Fruit fly (Drosophila melanogaster): ENCODE measurements around the gene CG11878.

CG11878 gene

dm6 chr3R:25249145-25250141 lies 24.2 kb upstream of the CG11878 start, which contains the start of gene Nup358 (continued):
- no peak for TF ChIP-seq lov (optimal IDR thresholded peaks at IDR 0.05)
- no peak for TF ChIP-seq lov (GFP tag; IDR thresholded peaks at IDR 0.05)
- TF ChIP-seq shn (GFP tag; optimal IDR thresholded peaks at IDR 0.05) = no peak
- TF ChIP-seq amos (GFP tag; IDR thresholded peaks at IDR 0.05; ENCODE audit: partially characterized antibody) = peak; percentile 99
- TF ChIP-seq Atf6 (GFP tag; IDR thresholded peaks at IDR 0.05) = no peak
- peak; percentile 25 for TF ChIP-seq CG18262 (tag; optimal IDR thresholded peaks at IDR 0.05)
- TF ChIP-seq CG7271 (tag; optimal IDR thresholded peaks at IDR 0.05) = no peak
- TF ChIP-seq Sox100B (GFP tag; optimal IDR thresholded peaks at IDR 0.05) = no peak
- no peak for TF ChIP-seq CG12769 (tag; optimal IDR thresholded peaks at IDR 0.05)
- no peak for TF ChIP-seq CG9876 (GFP tag; optimal IDR thresholded peaks at IDR 0.05)
- peak; percentile 96 for TF ChIP-seq Dll (GFP tag; IDR thresholded peaks at IDR 0.05; ENCODE audit: partially characterized antibody)
- no peak for TF ChIP-seq tio (GFP tag; optimal IDR thresholded peaks at IDR 0.05)
- TF ChIP-seq Usf (GFP tag; optimal IDR thresholded peaks at IDR 0.05) = no peak
- TF ChIP-seq CG8290 (GFP tag; optimal IDR thresholded peaks at IDR 0.05) = no peak
- no peak for TF ChIP-seq CG8290 (tag; optimal IDR thresholded peaks at IDR 0.05)
- no peak for TF ChIP-seq Side (GFP tag; optimal IDR thresholded peaks at IDR 0.05)
- no peak for TF ChIP-seq CG4854 (GFP tag; optimal IDR thresholded peaks at IDR 0.05)
- no peak for TF ChIP-seq CG1832 (GFP tag; optimal IDR thresholded peaks at IDR 0.05)
- TF ChIP-seq Hr39 (optimal IDR thresholded peaks at IDR 0.05) = no peak
- TF ChIP-seq Rx (GFP tag; IDR thresholded peaks at IDR 0.05) = no peak
- no peak for TF ChIP-seq Deaf1 (tag; optimal IDR thresholded peaks at IDR 0.05)
- peak; percentile 20 for TF ChIP-seq CG30403 (GFP tag; optimal IDR thresholded peaks at IDR 0.05)
- TF ChIP-seq pros (GFP tag; optimal IDR thresholded peaks at IDR 0.05) = no peak
- peak; percentile 98 for TF ChIP-seq nerfin-1 (tag; optimal IDR thresholded peaks at IDR 0.05)
- TF ChIP-seq CG7372 (GFP tag; IDR thresholded peaks at IDR 0.05) = no peak
- TF ChIP-seq CG10543 (GFP tag; optimal IDR thresholded peaks at IDR 0.05) = peak; percentile 14
- TF ChIP-seq CG2129 (GFP tag; IDR thresholded peaks at IDR 0.05; ENCODE audit: partially characterized antibody) = peak; percentile 96
- no peak for TF ChIP-seq CG10431 (GFP tag; optimal IDR thresholded peaks at IDR 0.05)
- TF ChIP-seq Nf-YA (GFP tag; IDR thresholded peaks at IDR 0.05) = no peak
- peak; percentile 17; the same call in 1 of the 2 replicates for TF ChIP-seq vvl (GFP tag; IDR thresholded peaks at IDR 0.05)
- peak; percentile 97 for TF ChIP-seq mld (GFP tag; IDR thresholded peaks at IDR 0.05; ENCODE audit: partially characterized antibody)
- no peak for TF ChIP-seq Hr3 (GFP tag; optimal IDR thresholded peaks at IDR 0.05)
- no peak for TF ChIP-seq CG8089 (GFP tag; optimal IDR thresholded peaks at IDR 0.05)
- no peak for TF ChIP-seq sr (GFP tag; IDR thresholded peaks at IDR 0.05)
- TF ChIP-seq mam (GFP tag; optimal IDR thresholded peaks at IDR 0.05) = no peak
- 0 out of 2 replicates have a peak, but pooled peaks have one; percentile 5 for TF ChIP-seq al (GFP tag; IDR thresholded peaks at IDR 0.05)
- no peak for TF ChIP-seq CG4820 (GFP tag; optimal IDR thresholded peaks at IDR 0.05)
- TF ChIP-seq Blimp-1 (GFP tag; optimal IDR thresholded peaks at IDR 0.05) = no peak
- TF ChIP-seq CG9797 (GFP tag; optimal IDR thresholded peaks at IDR 0.05) = peak; percentile 8
- TF ChIP-seq Dbx (GFP tag; IDR thresholded peaks at IDR 0.05) = peak; percentile 54; the same call in 1 of the 3 replicates
- peak; percentile 9 for TF ChIP-seq Myb (GFP tag; optimal IDR thresholded peaks at IDR 0.05)
- TF ChIP-seq trem (tag; optimal IDR thresholded peaks at IDR 0.05) = peak; percentile 64
- no peak for TF ChIP-seq ash1 (GFP tag; optimal IDR thresholded peaks at IDR 0.05)
- no peak for TF ChIP-seq gce (GFP tag; IDR thresholded peaks at IDR 0.05)
- no peak for TF ChIP-seq dysf (GFP tag; IDR thresholded peaks at IDR 0.05)
- TF ChIP-seq ham (GFP tag; IDR thresholded peaks at IDR 0.05) = no peak
- no peak for TF ChIP-seq gem (tag; optimal IDR thresholded peaks at IDR 0.05)
- no peak for TF ChIP-seq CG11398 (GFP tag; optimal IDR thresholded peaks at IDR 0.05)
- TF ChIP-seq CG10267 (tag; optimal IDR thresholded peaks at IDR 0.05) = peak; percentile 61
- TF ChIP-seq sob (GFP tag; IDR thresholded peaks at IDR 0.05) = no peak
